Worm (Caenorhabditis elegans) whole organism, L2 larva: ENCODE data around the gene ZC487.2.

Experiments
- F13H6.1 ChIP-seq: sonication (generic microtip); optimal IDR thresholded peaks from 2 replicates; lab custom pipeline; 2016; ENCODE audit warnings: missing genetic modification characterization, missing compliant biosample characterization
- R02D3.7 ChIP-seq: fragments of 150-350 bp; optimal IDR thresholded peaks from 2 replicates; lab custom pipeline; 2014; ENCODE audit warnings: missing biosample characterization, missing genetic modification characterization
- Y55F3AM.14 ChIP-seq: fragments of 200-800 bp; sonication (Bioruptor generic); optimal IDR thresholded peaks from 2 replicates; lab custom pipeline; 2018; ENCODE audit warnings: mild to moderate bottlenecking, missing genetic modification characterization, missing compliant biosample characterization
- alr-1 ChIP-seq: fragments of 150-350 bp; optimal IDR thresholded peaks from 2 replicates; lab custom pipeline; 2014; ENCODE audit warnings: missing biosample characterization, missing genetic modification characterization
- aly-2 ChIP-seq: fragments of 150-350 bp; optimal IDR thresholded peaks from 2 replicates; lab custom pipeline; 2014; ENCODE audit warnings: missing biosample characterization, missing genetic modification characterization
- ama-1 ChIP-seq: fragments of 150-350 bp; optimal IDR thresholded peaks from 2 replicates; lab custom pipeline; 2018; ENCODE audit warnings: inconsistent platforms
- blmp-1 ChIP-seq: sonication (generic microtip); optimal IDR thresholded peaks from 2 replicates; lab custom pipeline; 2017; ENCODE audit warnings: missing genetic modification characterization, mild to moderate bottlenecking, missing compliant biosample characterization, antibody characterized with exemption, moderate library complexity; ENCODE audit not compliant: insufficient read depth
- ceh-16 ChIP-seq: fragments of 150-350 bp; optimal IDR thresholded peaks from 2 replicates; lab custom pipeline; 2014; ENCODE audit warnings: missing biosample characterization, missing genetic modification characterization
- ceh-82 ChIP-seq: fragments of 150-350 bp; optimal IDR thresholded peaks from 2 replicates; lab custom pipeline; 2014; ENCODE audit warnings: missing biosample characterization, missing genetic modification characterization
- crh-2 ChIP-seq: sonication (generic microtip); optimal IDR thresholded peaks from 2 replicates; lab custom pipeline; 2017; ENCODE audit warnings: missing biosample characterization, missing genetic modification characterization
- dmd-4 ChIP-seq: sonication (generic microtip); optimal IDR thresholded peaks from 2 replicates; lab custom pipeline; 2017; ENCODE audit warnings: missing biosample characterization, missing genetic modification characterization
- egl-27 ChIP-seq: sonication (generic microtip); optimal IDR thresholded peaks from 3 replicates; lab custom pipeline; 2017; ENCODE audit warnings: missing biosample characterization, missing genetic modification reagents, missing genetic modification characterization
- fos-1 ChIP-seq: fragments of 150-350 bp; optimal IDR thresholded peaks from 2 replicates; lab custom pipeline; 2014; ENCODE audit warnings: missing biosample characterization, missing genetic modification characterization
- lin-11 ChIP-seq: fragments of 150-350 bp; sonication (generic microtip); optimal IDR thresholded peaks from 2 replicates; lab custom pipeline; 2014; ENCODE audit warnings: missing biosample characterization, missing genetic modification characterization, inconsistent platforms, mixed read lengths
- lin-13 ChIP-seq: fragments of 150-350 bp; optimal IDR thresholded peaks from 2 replicates; lab custom pipeline; 2014; ENCODE audit warnings: missing biosample characterization, missing genetic modification reagents, missing genetic modification characterization
- lsy-2 ChIP-seq, 2 experiments: fragments of 150-350 bp in 1 of 2; sonication (generic microtip) in 1 of 2; optimal IDR thresholded peaks; 2 replicates each; lab custom pipeline; 2014 to 2017; ENCODE audit warnings: missing biosample characterization in 2 of 2, missing genetic modification characterization in 2 of 2
- mab-5 ChIP-seq: fragments of 150-350 bp; optimal IDR thresholded peaks from 2 replicates; lab custom pipeline; 2014; ENCODE audit warnings: missing biosample characterization, missing genetic modification characterization
- mbf-1 ChIP-seq: sonication (generic microtip); optimal IDR thresholded peaks from 2 replicates; lab custom pipeline; 2017; ENCODE audit warnings: missing biosample characterization, missing genetic modification characterization
- nhr-10 ChIP-seq: sonication (generic microtip); optimal IDR thresholded peaks from 2 replicates; lab custom pipeline; 2017; ENCODE audit warnings: missing biosample characterization, missing genetic modification characterization
- nhr-11 ChIP-seq: fragments of 150-350 bp; optimal IDR thresholded peaks from 2 replicates; lab custom pipeline; 2014; ENCODE audit warnings: missing biosample characterization, missing genetic modification characterization
- nhr-12 ChIP-seq: fragments of 150-350 bp; optimal IDR thresholded peaks from 2 replicates; lab custom pipeline; 2014; ENCODE audit warnings: missing biosample characterization, missing genetic modification characterization
- nhr-129 ChIP-seq: fragments of 150-350 bp; optimal IDR thresholded peaks from 2 replicates; lab custom pipeline; 2014; ENCODE audit warnings: missing biosample characterization, missing genetic modification characterization
- nhr-23 ChIP-seq: fragments of 150-350 bp; optimal IDR thresholded peaks from 2 replicates; lab custom pipeline; 2014; ENCODE audit warnings: missing biosample characterization, missing genetic modification reagents, missing genetic modification characterization
- nhr-237 ChIP-seq: fragments of 150-350 bp; optimal IDR thresholded peaks from 2 replicates; lab custom pipeline; 2014; ENCODE audit warnings: missing biosample characterization, missing genetic modification characterization
- nhr-25 ChIP-seq: fragments of 150-350 bp; sonication (generic microtip); optimal IDR thresholded peaks from 3 replicates; lab custom pipeline; 2014; ENCODE audit warnings: missing biosample characterization, missing genetic modification characterization
- nhr-6 ChIP-seq: fragments of 150-350 bp; optimal IDR thresholded peaks from 2 replicates; lab custom pipeline; 2014; ENCODE audit warnings: missing biosample characterization, missing genetic modification characterization
- nhr-77 ChIP-seq: fragments of 150-350 bp; optimal IDR thresholded peaks from 2 replicates; lab custom pipeline; 2014; ENCODE audit warnings: missing biosample characterization, missing genetic modification characterization
- peb-1 ChIP-seq: fragments of 150-350 bp; optimal IDR thresholded peaks from 2 replicates; lab custom pipeline; 2014; ENCODE audit warnings: missing biosample characterization, missing genetic modification characterization
- sem-4 ChIP-seq: fragments of 150-350 bp; optimal IDR thresholded peaks from 2 replicates; lab custom pipeline; 2014; ENCODE audit warnings: missing biosample characterization, missing genetic modification reagents, missing genetic modification characterization
- skn-1 ChIP-seq: sonication (generic microtip); optimal IDR thresholded peaks from 2 replicates; lab custom pipeline; 2017; ENCODE audit warnings: missing biosample characterization, missing genetic modification characterization
- sma-3 ChIP-seq: sonication (generic microtip); optimal IDR thresholded peaks from 2 replicates; lab custom pipeline; 2016; ENCODE audit warnings: missing genetic modification reagents, missing genetic modification characterization, missing compliant biosample characterization
- unc-39 ChIP-seq: fragments of 150-350 bp; optimal IDR thresholded peaks from 2 replicates; lab custom pipeline; 2014; ENCODE audit warnings: missing biosample characterization, missing genetic modification characterization
- unc-62 ChIP-seq: fragments of 150-350 bp; optimal IDR thresholded peaks from 2 replicates; lab custom pipeline; 2014; ENCODE audit warnings: missing biosample characterization, missing genetic modification reagents, missing genetic modification characterization
- ztf-1 ChIP-seq: fragments of 200-800 bp; sonication (Bioruptor generic); conservative IDR thresholded peaks from 2 replicates; pipeline ENCODE4 v1.3.6; 2022; ENCODE audit warnings: missing genetic modification characterization, missing compliant biosample characterization
- ztf-4 ChIP-seq: fragments of 150-350 bp; optimal IDR thresholded peaks from 2 replicates; lab custom pipeline; 2014; ENCODE audit warnings: missing biosample characterization, missing genetic modification characterization

The ZC487.2 gene

DNA sequence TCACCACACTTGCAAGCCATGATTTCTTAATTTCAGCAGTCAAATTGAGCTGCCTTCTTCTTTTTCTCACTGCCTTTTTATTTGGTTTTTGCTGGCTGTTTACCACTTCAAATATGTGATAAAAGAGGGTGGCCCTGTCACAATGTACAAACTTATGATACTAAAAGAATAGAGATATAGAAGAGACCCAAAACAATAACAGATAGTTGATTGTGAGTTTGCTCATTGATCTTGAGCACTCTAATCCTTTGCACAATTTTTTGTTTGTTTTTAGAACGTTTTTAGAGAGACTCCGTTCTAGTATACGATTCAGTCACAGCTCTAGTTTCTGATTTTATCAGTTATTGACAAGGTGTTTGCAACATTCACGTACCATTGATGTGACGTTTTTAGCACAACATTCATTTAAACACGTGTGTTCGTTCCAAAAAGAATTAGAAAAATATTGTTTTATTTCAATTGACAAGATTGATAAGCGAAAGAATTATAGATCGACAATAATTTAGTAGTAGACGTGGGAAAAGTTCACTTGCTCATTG is 30.4 kb downstream of the ZC487.2 start, which contains the start of gene mtl-1:
Gene mtl-1, minus strand, starts transcription at position 51 of the 539 bp plus-strand sequence.
- TF ChIP-seq nhr-10 (tag; lab: Kevin White, UChicago) (no peak), mab-5 (tag; lab: Kevin White, UChicago) (no peak), nhr-25 (no peak), egl-27 (tag; lab: Kevin White, UChicago) (no peak), ceh-82 (tag; lab: Kevin White, UChicago) (no peak), dmd-4 (tag; lab: Kevin White, UChicago) (no peak), nhr-12 (tag; lab: Kevin White, UChicago) (no peak), nhr-129 (tag; lab: Kevin White, UChicago) (no peak), lin-13 (no peak), nhr-11 (tag; lab: Kevin White, UChicago) (no peak), fos-1 (no peak), ztf-1 (GFP tag; lab: Robert Waterston, UW) (no peak), aly-2 (no peak), crh-2 (no peak), lsy-2 (tag; optimal IDR thresholded peaks at IDR 0.05; lab: Kevin White, UChicago) (no peak), mbf-1 (tag; lab: Kevin White, UChicago) (no peak), lin-11 (no peak), nhr-77 (tag; lab: Kevin White, UChicago) (no peak)
- TF ChIP-seq, all 48 proteins: peak for 0

DNA sequence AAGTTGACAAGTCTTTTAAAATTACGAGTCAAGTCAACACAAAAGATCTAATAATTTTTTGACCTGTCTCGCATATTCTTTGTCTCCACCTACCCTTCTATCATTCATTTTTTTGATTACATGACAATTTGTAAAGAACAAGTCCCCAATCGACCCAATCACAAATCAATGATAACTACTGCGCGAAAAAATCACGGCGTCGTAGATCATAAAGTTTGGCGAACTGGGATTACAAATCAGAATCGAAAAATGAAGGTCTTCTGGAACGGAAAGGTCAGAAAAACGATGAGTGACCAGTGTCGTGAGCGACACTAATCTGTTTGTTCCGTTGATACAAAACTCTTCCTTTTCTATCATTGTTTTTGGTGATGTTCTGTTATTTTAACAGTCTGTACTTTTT is 32.2 kb downstream of the ZC487.2 start:
- TF ChIP-seq peb-1 (tag; lab: Kevin White, UChicago) (no peak), nhr-25 (peak; percentile 39), sma-3 (GFP tag; lab: Kevin White, UChicago) (peak; percentile 62), alr-1 (no peak), mbf-1 (tag; lab: Kevin White, UChicago) (no peak)

DNA sequence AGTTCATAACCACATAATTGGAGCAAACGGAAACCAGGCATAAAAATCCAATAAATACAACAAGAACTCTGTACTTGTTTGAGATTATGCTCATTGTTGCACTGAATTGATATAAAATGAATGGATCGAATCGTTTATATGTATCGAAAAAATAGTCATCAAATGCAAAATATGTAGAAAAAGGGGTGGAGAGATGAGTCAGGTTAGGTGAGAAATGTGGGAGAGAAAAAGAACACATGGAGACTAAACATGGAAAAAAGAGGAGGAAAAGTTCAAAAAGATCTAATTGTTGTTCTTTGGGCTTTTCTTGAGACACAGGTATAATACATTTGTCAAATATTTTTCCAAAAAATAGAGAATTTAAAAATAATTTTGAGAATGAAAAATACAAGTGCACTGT is 33.9 kb downstream of the ZC487.2 start, which contains the start of gene K11G9.5:
Gene K11G9.5, minus strand, starts transcription at position 101 of the 400 bp plus-strand sequence.
- TF ChIP-seq ama-1 (lab: Kevin White, UChicago) (no peak), lin-13 (no peak), nhr-6 (tag; lab: Kevin White, UChicago) (no peak), ceh-16 (tag; lab: Kevin White, UChicago) (no peak), nhr-77 (tag; lab: Kevin White, UChicago) (no peak), lin-11 (no peak), sem-4 (tag; lab: Kevin White, UChicago) (no peak), ztf-4 (tag; lab: Kevin White, UChicago) (no peak), unc-39 (tag; lab: Kevin White, UChicago) (no peak), unc-62 (GFP tag; lab: Kevin White, UChicago) (no peak), nhr-129 (tag; lab: Kevin White, UChicago) (no peak), skn-1 (tag; lab: Kevin White, UChicago) (no peak), F13H6.1 (no peak), blmp-1 (tag; lab: Kevin White, UChicago) (no peak)

DNA sequence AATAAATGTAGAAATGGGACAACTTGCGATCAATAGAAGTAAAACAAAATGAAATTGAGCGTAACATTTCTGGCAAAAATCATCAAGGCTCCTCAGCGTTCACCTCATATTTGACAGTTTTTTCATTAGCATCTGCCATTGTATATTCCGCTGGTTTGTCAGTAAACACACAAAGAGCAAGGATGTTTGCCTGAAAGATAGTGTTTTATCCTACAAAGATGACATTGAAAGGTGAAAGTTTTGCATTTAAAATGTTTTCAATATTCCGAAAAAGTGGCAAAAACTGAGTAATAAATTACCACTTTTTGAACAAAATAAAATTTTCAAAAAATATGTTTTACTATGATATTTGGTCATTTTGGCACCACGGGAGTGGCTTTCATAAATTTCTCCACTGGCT is 36.3 kb downstream of the ZC487.2 start:
- TF ChIP-seq nhr-237 (tag; lab: Kevin White, UChicago) (no peak), R02D3.7 (tag; lab: Kevin White, UChicago) (no peak), nhr-129 (tag; lab: Kevin White, UChicago) (no peak), sem-4 (tag; lab: Kevin White, UChicago) (no peak), ama-1 (lab: Kevin White, UChicago) (no peak), ztf-1 (GFP tag; lab: Robert Waterston, UW) (no peak)

DNA sequence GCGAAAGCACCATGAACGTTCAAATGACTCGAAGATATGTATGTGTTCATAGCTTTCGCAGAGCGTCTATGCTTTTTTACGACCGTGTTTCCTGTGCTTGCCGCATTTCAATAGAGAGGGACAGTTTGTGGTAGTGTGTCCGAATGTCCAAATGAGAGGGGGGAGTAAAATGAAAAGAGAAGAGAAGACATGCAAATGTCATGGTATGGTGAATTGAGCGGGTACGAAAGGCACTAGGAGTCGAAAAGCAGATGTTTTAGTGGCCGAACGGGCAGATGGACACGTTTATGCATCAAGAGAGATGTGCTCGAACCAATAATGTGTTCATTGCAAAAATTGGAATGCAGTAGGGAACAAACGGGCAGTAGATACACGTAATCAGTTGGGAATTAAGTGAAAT is 36.8 kb downstream of the ZC487.2 start:
- TF ChIP-seq blmp-1 (tag; lab: Kevin White, UChicago) = no peak
- no peak for TF ChIP-seq nhr-23 (tag; lab: Kevin White, UChicago)
- no peak for TF ChIP-seq egl-27 (tag; lab: Kevin White, UChicago)
- no peak for TF ChIP-seq nhr-77 (tag; lab: Kevin White, UChicago)
- no peak for TF ChIP-seq Y55F3AM.14
- no peak for TF ChIP-seq ama-1 (lab: Kevin White, UChicago)
- no peak for TF ChIP-seq fos-1
- no peak for TF ChIP-seq sma-3 (GFP tag; lab: Kevin White, UChicago)
- TF ChIP-seq dmd-4 (tag; lab: Kevin White, UChicago) = no peak
- TF ChIP-seq F13H6.1 = no peak
- TF ChIP-seq, all 48 proteins: peak for 0
